Fruit fly (Drosophila melanogaster): ENCODE data around the gene TfIIA-L.

The TfIIA-L gene

dm6 chr3R:27270379-27271266 is 19.7 kb downstream of the TfIIA-L start:
- TF ChIP-seq tio (GFP tag; optimal IDR thresholded peaks at IDR 0.05), result no peak
- TF ChIP-seq gcm (GFP tag; optimal IDR thresholded peaks at IDR 0.05), result peak; percentile 18
- TF ChIP-seq Pdp1 (GFP tag; optimal IDR thresholded peaks at IDR 0.05), result peak in 1 of 2 experiments; percentile 68
- peak; percentile 25 for TF ChIP-seq CG17385 (GFP tag; optimal IDR thresholded peaks at IDR 0.05)
- TF ChIP-seq CG4360 (GFP tag; IDR thresholded peaks at IDR 0.05), result peak; percentile 65
- peak; percentile 5; the same call in 1 of the 2 replicates for TF ChIP-seq MBD-R2 (GFP tag; IDR thresholded peaks at IDR 0.05)
- no peak for TF ChIP-seq rib (GFP tag; IDR thresholded peaks at IDR 0.05)
- peak; percentile 17 for TF ChIP-seq sug (tag; optimal IDR thresholded peaks at IDR 0.05)
- TF ChIP-seq nom (GFP tag; optimal IDR thresholded peaks at IDR 0.05), result peak; percentile 50
- TF ChIP-seq chinmo (GFP tag; IDR thresholded peaks at IDR 0.05; ENCODE audit: partially characterized antibody), result 0 out of 4 replicates have a peak, but pooled peaks have one; percentile 29
- peak; percentile 31 for TF ChIP-seq Med (GFP tag)
- no peak for TF ChIP-seq Dad (GFP tag; optimal IDR thresholded peaks at IDR 0.05)
- no peak for TF ChIP-seq CG11456 (GFP tag; IDR thresholded peaks at IDR 0.05)
- peak; percentile 80 for TF ChIP-seq cg (GFP tag; optimal IDR thresholded peaks at IDR 0.05)
- no peak for TF ChIP-seq exex (tag; optimal IDR thresholded peaks at IDR 0.05)
- peak; percentile 56 for TF ChIP-seq crol (GFP tag; IDR thresholded peaks at IDR 0.05)
- peak; percentile 15 for TF ChIP-seq CG12769 (tag; optimal IDR thresholded peaks at IDR 0.05)
- no peak for TF ChIP-seq CG14965 (GFP tag; optimal IDR thresholded peaks at IDR 0.05; ENCODE audit: borderline replicate concordance)
- no peak for TF ChIP-seq caup (GFP tag; optimal IDR thresholded peaks at IDR 0.05; ENCODE audit: severe bottlenecking)
- peak; percentile 62 for TF ChIP-seq Deaf1 (tag; optimal IDR thresholded peaks at IDR 0.05)

dm6 chr3R:27272233-27272632 is 21.3 kb downstream of the TfIIA-L start:
- peak; percentile 23 for TF ChIP-seq Myb (GFP tag; optimal IDR thresholded peaks at IDR 0.05)
- no peak for TF ChIP-seq CG15601 (tag; optimal IDR thresholded peaks at IDR 0.05)
- peak; percentile 22 for TF ChIP-seq CG15514 (GFP tag; optimal IDR thresholded peaks at IDR 0.05)
- peak; percentile 72 for TF ChIP-seq sens (GFP tag)
- peak; percentile 41; the same call in 1 of the 2 replicates for TF ChIP-seq E2f2 (GFP tag; IDR thresholded peaks at IDR 0.05)
- TF ChIP-seq oc (tag; optimal IDR thresholded peaks at IDR 0.05), result no peak
- peak; percentile 8 for TF ChIP-seq Sry-δ (GFP tag; optimal IDR thresholded peaks at IDR 0.05)
- peak; percentile 37 for TF ChIP-seq CG4617 (GFP tag; optimal IDR thresholded peaks at IDR 0.05; ENCODE audit: borderline replicate concordance)
- no peak for TF ChIP-seq CG34376 (GFP tag; optimal IDR thresholded peaks at IDR 0.05)
- TF ChIP-seq CG17359 (tag; optimal IDR thresholded peaks at IDR 0.05), result peak; percentile 36
- TF ChIP-seq Eip74EF (GFP tag; optimal IDR thresholded peaks at IDR 0.05), result no peak
- peak; percentile 7 for TF ChIP-seq pzg (GFP tag; optimal IDR thresholded peaks at IDR 0.05)
- TF ChIP-seq CG9797 (GFP tag; optimal IDR thresholded peaks at IDR 0.05), result peak; percentile 41
- peak; percentile 78 for TF ChIP-seq gfzf (GFP tag; optimal IDR thresholded peaks at IDR 0.05)
- TF ChIP-seq CG7839 (tag; optimal IDR thresholded peaks at IDR 0.05), result no peak
- peak; percentile 32 for TF ChIP-seq sqz (GFP tag; optimal IDR thresholded peaks at IDR 0.05)
- peak; percentile 20 for TF ChIP-seq Dp (GFP tag; optimal IDR thresholded peaks at IDR 0.05)
- TF ChIP-seq CG6813 (GFP tag; optimal IDR thresholded peaks at IDR 0.05), result no peak
- TF ChIP-seq CG32772 (GFP tag; IDR thresholded peaks at IDR 0.05), result 0 out of 2 replicates have a peak, but pooled peaks have one; percentile 40
- TF ChIP-seq YL-1 (GFP tag; optimal IDR thresholded peaks at IDR 0.05), result no peak
- TF ChIP-seq trem (tag; optimal IDR thresholded peaks at IDR 0.05), result peak; percentile 41
- TF ChIP-seq CG4360 (GFP tag; IDR thresholded peaks at IDR 0.05), result no peak
- TF ChIP-seq CG14710 (tag; optimal IDR thresholded peaks at IDR 0.05), result peak; percentile 23
- no peak for TF ChIP-seq gcm (GFP tag; optimal IDR thresholded peaks at IDR 0.05)
- peak; percentile 52 for TF ChIP-seq MBD-R2 (GFP tag; IDR thresholded peaks at IDR 0.05)
- no peak for TF ChIP-seq CG3847 (GFP tag; IDR thresholded peaks at IDR 0.05)
- peak; percentile 4 for TF ChIP-seq CG12659 (GFP tag; optimal IDR thresholded peaks at IDR 0.05)
- TF ChIP-seq CG18476 (GFP tag; optimal IDR thresholded peaks at IDR 0.05), result no peak
- TF ChIP-seq Bdp1 (GFP tag; optimal IDR thresholded peaks at IDR 0.05), result no peak

Measured in whole organism, embryonic.